Fruit fly (Drosophila melanogaster) whole organism, pupa: ENCODE measurements around the gene elfless.

Experiments
- CG10348 ChIP-seq: fragments of 200-800 bp; sonication (Bioruptor generic); IDR thresholded peaks from 2 replicates; pipeline ENCODE4 v1.3.6; 2022; ENCODE audit warnings: missing biosample characterization, missing genetic modification characterization
- CG13204 ChIP-seq: fragments of 200-800 bp; sonication (Bioruptor generic); optimal IDR thresholded peaks from 2 replicates; lab custom pipeline; 2018; ENCODE audit warnings: missing biosample characterization, mild to moderate bottlenecking, missing genetic modification characterization, moderate library complexity
- CG14655 ChIP-seq: fragments of 200-800 bp; sonication (Bioruptor generic); optimal IDR thresholded peaks from 3 replicates; lab custom pipeline; 2017; ENCODE audit warnings: mild to moderate bottlenecking, missing biosample characterization, missing genetic modification reagents, missing genetic modification characterization
- CG32121 ChIP-seq: fragments of 200-800 bp; sonication (Bioruptor generic); IDR thresholded peaks from 2 replicates; pipeline ENCODE4 v1.3.6; 2022; ENCODE audit warnings: missing biosample characterization, missing genetic modification characterization
- CG4496 ChIP-seq: fragments of 200-800 bp; sonication (Bioruptor generic); IDR thresholded peaks from 3 replicates; pipeline ENCODE4 v1.3.6; 2022; ENCODE audit warnings: missing biosample characterization, missing genetic modification characterization
- CG8301 ChIP-seq: fragments of 200-800 bp; sonication (Bioruptor generic); optimal IDR thresholded peaks from 2 replicates; lab custom pipeline; 2018; ENCODE audit warnings: missing biosample characterization, mild to moderate bottlenecking, missing genetic modification characterization
- D1 ChIP-seq: fragments of 200-800 bp; sonication (Bioruptor generic); optimal IDR thresholded peaks from 2 replicates; lab custom pipeline; 2018; ENCODE audit warnings: missing biosample characterization, mild to moderate bottlenecking, missing genetic modification characterization, moderate library complexity
- EcR ChIP-seq: fragments of 200-800 bp; sonication (Bioruptor generic); optimal IDR thresholded peaks from 3 replicates; lab custom pipeline; 2019; ENCODE audit warnings: missing biosample characterization, missing genetic modification characterization, mild to moderate bottlenecking, moderate library complexity, missing genetic modification reagents
- Ets98B ChIP-seq: fragments of 200-800 bp; sonication (Bioruptor generic); IDR thresholded peaks from 2 replicates; pipeline ENCODE4 v1.3.6; 2022; ENCODE audit warnings: missing biosample characterization, missing genetic modification characterization
- fd96Ca ChIP-seq: fragments of 200-800 bp; sonication (Bioruptor generic); IDR thresholded peaks from 3 replicates; pipeline ENCODE4 v1.3.6; 2022; ENCODE audit warnings: missing biosample characterization, missing genetic modification characterization
- rn ChIP-seq: fragments of 200-800 bp; sonication (Bioruptor generic); IDR thresholded peaks from 2 replicates; pipeline ENCODE4 v1.3.6; 2022; ENCODE audit warnings: missing biosample characterization, missing genetic modification characterization

DNA sequence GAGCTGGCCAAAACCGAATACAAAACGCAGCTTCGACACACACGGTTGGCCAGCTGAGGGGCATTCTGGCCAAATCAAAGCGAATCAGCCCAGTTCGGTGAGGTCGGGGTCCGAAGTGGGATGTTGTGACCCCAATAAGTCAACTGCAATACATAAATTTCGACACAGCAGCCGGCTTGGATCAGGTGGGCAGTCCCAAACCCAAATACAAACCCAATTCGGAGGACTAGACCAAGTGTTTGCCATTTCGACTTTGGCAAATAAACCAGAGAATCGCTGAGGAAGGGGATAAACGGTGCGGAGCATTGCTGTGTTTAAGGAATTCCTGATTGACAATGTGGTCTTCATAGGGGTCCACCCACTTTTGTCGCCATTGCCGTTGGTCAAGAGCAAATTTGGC, 22.3 kb downstream of the elfless start:
- TF ChIP-seq Ets98B (no peak), CG13204 (no peak), CG4496 (no peak), CG10348 (GFP tag; lab: Robert Waterston, UW) (no peak), EcR (GFP tag; lab: Kevin White, UChicago) (no peak), CG32121 (GFP tag; lab: Robert Waterston, UW) (no peak), D1 (no peak), CG8301 (no peak), CG14655 (GFP tag; lab: Kevin White, UChicago) (no peak), fd96Ca (GFP tag; lab: Robert Waterston, UW) (no peak), rn (GFP tag; lab: Robert Waterston, UW) (no peak)
